Worm (Caenorhabditis elegans) whole organism, young adult: Measurements from ENCODE around the gene Y11D7A.19.

Source experiments
- C17E4.6 ChIP-seq: fragments of 200-800 bp; sonication (Bioruptor generic); IDR thresholded peaks from 2 replicates; pipeline ENCODE4 v1.3.6; 2022; ENCODE audit warnings: missing genetic modification reagents, missing genetic modification characterization, missing compliant biosample characterization
- D2030.7 ChIP-seq: fragments of 200-800 bp; sonication (Bioruptor generic); IDR thresholded peaks from 2 replicates; pipeline ENCODE4 v1.3.6; 2022; ENCODE audit warnings: missing genetic modification reagents, missing genetic modification characterization, missing compliant biosample characterization
- F10E7.11 ChIP-seq: sonication (generic microtip); optimal IDR thresholded peaks from 2 replicates; lab custom pipeline; 2017; ENCODE audit warnings: mild to moderate bottlenecking, missing genetic modification characterization, moderate library complexity, missing compliant biosample characterization
- F23B12.7 ChIP-seq: sonication (generic microtip); optimal IDR thresholded peaks from 2 replicates; lab custom pipeline; 2017; ENCODE audit warnings: missing genetic modification characterization, mild to moderate bottlenecking, missing compliant biosample characterization, antibody characterized with exemption, moderate library complexity; ENCODE audit not compliant: insufficient read depth
- F33H1.4 ChIP-seq: fragments of 200-800 bp; sonication (Bioruptor generic); IDR thresholded peaks from 2 replicates; pipeline ENCODE4 v1.3.6; 2022; ENCODE audit warnings: missing genetic modification reagents, missing genetic modification characterization, missing compliant biosample characterization
- F52B5.7 ChIP-seq: sonication (generic microtip); optimal IDR thresholded peaks from 2 replicates; lab custom pipeline; 2016; ENCODE audit warnings: mild to moderate bottlenecking, missing genetic modification characterization, missing compliant biosample characterization
- F57A8.1 ChIP-seq: fragments of 200-800 bp; sonication (Bioruptor generic); optimal IDR thresholded peaks from 2 replicates; lab custom pipeline; 2018; ENCODE audit warnings: mild to moderate bottlenecking, missing genetic modification characterization, moderate library complexity, missing compliant biosample characterization
- F57C9.4 ChIP-seq: sonication (generic microtip); optimal IDR thresholded peaks from 2 replicates; lab custom pipeline; 2017; ENCODE audit warnings: mild to moderate bottlenecking, missing genetic modification characterization, missing compliant biosample characterization
- K11D2.4 ChIP-seq: fragments of 200-800 bp; sonication (Bioruptor generic); IDR thresholded peaks from 2 replicates; pipeline ENCODE4 v1.3.6; 2022; ENCODE audit warnings: missing genetic modification reagents, missing genetic modification characterization, missing compliant biosample characterization
- K12H6.12 ChIP-seq: fragments of 200-800 bp; sonication (Bioruptor generic); optimal IDR thresholded peaks from 2 replicates; lab custom pipeline; 2018; ENCODE audit warnings: mild to moderate bottlenecking, missing genetic modification characterization, missing compliant biosample characterization
- T26A5.8 ChIP-seq: sonication (generic microtip); optimal IDR thresholded peaks from 2 replicates; lab custom pipeline; 2016; ENCODE audit warnings: missing genetic modification characterization, missing compliant biosample characterization
- Y79H2A.3 ChIP-seq: fragments of 200-800 bp; sonication (Bioruptor generic); conservative IDR thresholded peaks from 2 replicates; pipeline ENCODE4 v1.3.6; 2022; ENCODE audit warnings: missing genetic modification reagents, missing genetic modification characterization, missing compliant biosample characterization
- akir-1 ChIP-seq: fragments of 200-800 bp; sonication (Bioruptor generic); optimal IDR thresholded peaks from 2 replicates; lab custom pipeline; 2018; ENCODE audit warnings: mild to moderate bottlenecking, missing genetic modification characterization, moderate library complexity, missing compliant biosample characterization
- aptf-3 ChIP-seq: fragments of 200-800 bp; sonication (Bioruptor generic); IDR thresholded peaks from 2 replicates; pipeline ENCODE4 v1.3.6; 2022; ENCODE audit warnings: missing genetic modification characterization, missing compliant biosample characterization
- atf-7 ChIP-seq: sonication (generic microtip); optimal IDR thresholded peaks from 2 replicates; lab custom pipeline; 2017; ENCODE audit warnings: mild to moderate bottlenecking, missing genetic modification characterization, missing compliant biosample characterization
- attf-6 ChIP-seq: fragments of 200-800 bp; sonication (Bioruptor generic); IDR thresholded peaks from 2 replicates; pipeline ENCODE4 v1.3.6; 2022; ENCODE audit warnings: missing genetic modification reagents, missing genetic modification characterization, missing compliant biosample characterization
- ccch-3 ChIP-seq: fragments of 200-800 bp; sonication (Bioruptor generic); optimal IDR thresholded peaks from 2 replicates; lab custom pipeline; 2018; ENCODE audit warnings: mild to moderate bottlenecking, missing genetic modification characterization, missing compliant biosample characterization
- cebp-1 ChIP-seq, 2 experiments: fragments of 200-800 bp in 1 of 2; sonication (Bioruptor generic) in 1 of 2; sonication (generic microtip) in 1 of 2; IDR thresholded peaks in 1 of 2; optimal IDR thresholded peaks in 1 of 2; 2 replicates each; pipeline versions ENCODE4 v1.3.6 to Lab custom; 2017 to 2022; ENCODE audit warnings: missing compliant biosample characterization in 2 of 2, missing genetic modification characterization in 2 of 2, mild to moderate bottlenecking in 1 of 2, missing genetic modification reagents in 1 of 2, moderate library complexity in 1 of 2
- ceh-27 ChIP-seq: fragments of 200-800 bp; sonication (Bioruptor generic); optimal IDR thresholded peaks from 2 replicates; lab custom pipeline; 2018; ENCODE audit warnings: mild to moderate bottlenecking, missing genetic modification characterization, moderate library complexity, missing compliant biosample characterization
- ceh-40 ChIP-seq: fragments of 200-800 bp; sonication (Bioruptor generic); IDR thresholded peaks from 2 replicates; pipeline ENCODE4 v1.3.6; 2022; ENCODE audit warnings: missing genetic modification characterization, missing compliant biosample characterization
- efl-1 ChIP-seq: fragments of 150-350 bp; optimal IDR thresholded peaks from 2 replicates; lab custom pipeline; 2014; ENCODE audit warnings: missing biosample characterization, missing genetic modification reagents, missing genetic modification characterization
- egl-44 ChIP-seq: fragments of 200-800 bp; sonication (Bioruptor generic); IDR thresholded peaks from 2 replicates; pipeline ENCODE4 v1.3.6; 2022; ENCODE audit warnings: missing genetic modification reagents, missing genetic modification characterization, missing compliant biosample characterization
- ets-4 ChIP-seq: fragments of 200-800 bp; sonication (Bioruptor generic); optimal IDR thresholded peaks from 2 replicates; lab custom pipeline; 2018; ENCODE audit warnings: mild to moderate bottlenecking, missing genetic modification characterization, missing compliant biosample characterization
- fkh-3 ChIP-seq: sonication (generic microtip); optimal IDR thresholded peaks from 2 replicates; lab custom pipeline; 2016; ENCODE audit warnings: mild to moderate bottlenecking, missing genetic modification characterization, missing compliant biosample characterization
- hlh-12 ChIP-seq: sonication (generic microtip); optimal IDR thresholded peaks from 2 replicates; lab custom pipeline; 2016; ENCODE audit warnings: missing genetic modification characterization, missing compliant biosample characterization
- hlh-26 ChIP-seq: fragments of 200-800 bp; sonication (Bioruptor generic); conservative IDR thresholded peaks from 2 replicates; pipeline ENCODE4 v1.3.6; 2022; ENCODE audit warnings: missing genetic modification reagents, missing genetic modification characterization, missing compliant biosample characterization
- hsf-1 ChIP-seq: fragments of 200-800 bp; sonication (Bioruptor generic); IDR thresholded peaks from 2 replicates; pipeline ENCODE4 v1.3.6; 2022; ENCODE audit warnings: missing genetic modification reagents, missing genetic modification characterization, missing compliant biosample characterization
- lag-1 ChIP-seq: fragments of 200-800 bp; sonication (Bioruptor generic); IDR thresholded peaks from 2 replicates; pipeline ENCODE4 v1.3.6; 2022; ENCODE audit warnings: missing genetic modification reagents, missing genetic modification characterization, missing compliant biosample characterization
- lin-26 ChIP-seq: fragments of 200-800 bp; sonication (Bioruptor generic); IDR thresholded peaks from 2 replicates; pipeline ENCODE4 v1.3.6; 2022; ENCODE audit warnings: missing genetic modification reagents, missing genetic modification characterization, missing compliant biosample characterization
- lir-1 ChIP-seq: fragments of 200-800 bp; sonication (Bioruptor generic); conservative IDR thresholded peaks from 2 replicates; pipeline ENCODE4 v1.3.6; 2022; ENCODE audit warnings: missing genetic modification reagents, missing genetic modification characterization, missing compliant biosample characterization
- madf-3 ChIP-seq: fragments of 200-800 bp; sonication (Bioruptor generic); IDR thresholded peaks from 2 replicates; pipeline ENCODE4 v1.3.6; 2022; ENCODE audit warnings: missing genetic modification reagents, missing genetic modification characterization, missing compliant biosample characterization
- madf-8 ChIP-seq: fragments of 200-800 bp; sonication (Bioruptor generic); conservative IDR thresholded peaks from 2 replicates; pipeline ENCODE4 v1.3.6; 2022; ENCODE audit warnings: missing genetic modification reagents, missing genetic modification characterization, missing compliant biosample characterization
- pbrm-1 ChIP-seq: fragments of 200-800 bp; sonication (Bioruptor generic); IDR thresholded peaks from 2 replicates; pipeline ENCODE4 v1.3.6; 2022; ENCODE audit warnings: missing genetic modification reagents, missing genetic modification characterization, missing compliant biosample characterization
- rcor-1 ChIP-seq: fragments of 200-800 bp; sonication (Bioruptor generic); IDR thresholded peaks from 2 replicates; pipeline ENCODE4 v1.3.6; 2022; ENCODE audit warnings: missing genetic modification reagents, missing genetic modification characterization, missing compliant biosample characterization
- rec-8 ChIP-seq, 2 experiments: sonication (generic microtip); optimal IDR thresholded peaks; 2 replicates each; lab custom pipeline; 2016; ENCODE audit warnings: mild to moderate bottlenecking in 2 of 2, missing genetic modification characterization in 2 of 2, missing genetic modification reagents in 2 of 2, missing genotype in 2 of 2, missing biosample characterization in 1 of 2, missing compliant biosample characterization in 1 of 2, moderate library complexity in 1 of 2
- rpc-1 ChIP-seq, 2 experiments: fragments of 150-350 bp in 1 of 2; sonication (generic microtip) in 1 of 2; optimal IDR thresholded peaks; 2 replicates each; lab custom pipeline; 2014 to 2018; ENCODE audit warnings: missing biosample characterization in 1 of 2, missing genetic modification characterization in 1 of 2, missing genetic modification reagents in 1 of 2, missing genotype in 1 of 2
- sdz-38 ChIP-seq: sonication (generic microtip); optimal IDR thresholded peaks from 2 replicates; lab custom pipeline; 2016; ENCODE audit warnings: missing genotype, missing genetic modification characterization, missing compliant biosample characterization
- sea-2 ChIP-seq: fragments of 200-800 bp; sonication (Bioruptor generic); IDR thresholded peaks from 2 replicates; pipeline ENCODE4 v1.3.6; 2022; ENCODE audit warnings: missing genetic modification characterization, missing compliant biosample characterization
- snpc-4 ChIP-seq, 5 experiments: fragments of 150-350 bp in 1 of 5; sonication (generic microtip) in 4 of 5; optimal IDR thresholded peaks; 2 replicates each; lab custom pipeline; 2014 to 2018; ENCODE audit warnings: missing genetic modification characterization in 5 of 5, missing biosample characterization in 3 of 5, antibody characterized with exemption in 2 of 5, mild to moderate bottlenecking in 2 of 5, missing compliant biosample characterization in 2 of 5, missing genotype in 2 of 5, moderate library complexity in 2 of 5, missing genetic modification reagents in 1 of 5
- somi-1 ChIP-seq: fragments of 200-800 bp; sonication (Bioruptor generic); optimal IDR thresholded peaks from 2 replicates; lab custom pipeline; 2018; ENCODE audit warnings: mild to moderate bottlenecking, missing genetic modification characterization, missing compliant biosample characterization
- tbp1 ChIP-seq: fragments of 200-800 bp; sonication (Bioruptor generic); optimal IDR thresholded peaks from 2 replicates; lab custom pipeline; 2018; ENCODE audit warnings: mild to moderate bottlenecking, missing genetic modification characterization, missing compliant biosample characterization
- zfh-2 ChIP-seq: fragments of 200-800 bp; sonication (Bioruptor generic); conservative IDR thresholded peaks from 2 replicates; pipeline ENCODE4 v1.3.6; 2022; ENCODE audit warnings: missing genetic modification reagents, missing genetic modification characterization, missing compliant biosample characterization

Y11D7A.19 gene

ce11 chrIV:9304617-9305016 is 38.3 kb upstream of the Y11D7A.19 start, which contains the start of gene F49C12.5:
F49C12.5 (plus strand) TSS chrIV:9304917.
- TF ChIP-seq sdz-38 (tag; lab: Kevin White, UChicago) (no peak), ets-4 (no peak), fkh-3 (tag; lab: Kevin White, UChicago) (no peak), C17E4.6 (no peak), lag-1 (GFP tag; lab: Robert Waterston, UW) (no peak), atf-7 (tag; lab: Kevin White, UChicago) (no peak), Y79H2A.3 (GFP tag; lab: Robert Waterston, UW) (no peak), K11D2.4 (no peak), hlh-26 (no peak), F57C9.4 (tag; lab: Kevin White, UChicago) (no peak), D2030.7 (GFP tag; lab: Robert Waterston, UW) (no peak), lir-1 (GFP tag; lab: Robert Waterston, UW) (no peak), akir-1 (no peak), sea-2 (no peak), snpc-4 (GFP tag; optimal IDR thresholded peaks at IDR 0.05; lab: Kevin White, UChicago) (no peak), snpc-4 (tag; optimal IDR thresholded peaks at IDR 0.05; lab: Kevin White, UChicago) (no peak), ceh-40 (GFP tag; lab: Robert Waterston, UW) (no peak), ccch-3 (GFP tag; lab: Kevin White, UChicago) (no peak), rcor-1 (GFP tag; lab: Robert Waterston, UW) (no peak), hlh-12 (tag; lab: Kevin White, UChicago) (no peak)

ce11 chrIV:9303994-9304393 is 37.6 kb upstream of the Y11D7A.19 start, which contains the start of gene F49C12.4:
F49C12.4 (minus strand) TSS chrIV:9304094.
- TF ChIP-seq F33H1.4 (GFP tag; lab: Robert Waterston, UW) (no peak), egl-44 (no peak), tbp1 (GFP tag; lab: Kevin White, UChicago) (no peak), F52B5.7 (tag; lab: Kevin White, UChicago) (no peak), lin-26 (no peak), somi-1 (GFP tag; lab: Kevin White, UChicago) (no peak), fkh-3 (tag; lab: Kevin White, UChicago) (no peak)

ce11 chrIV:9300127-9300526 is 33.8 kb upstream of the Y11D7A.19 start, which contains the start of gene F49C12.3:
F49C12.3 (plus strand) TSS chrIV:9300427.
- no peak for TF ChIP-seq aptf-3 (GFP tag; lab: Robert Waterston, UW)
- no peak for TF ChIP-seq pbrm-1 (GFP tag; lab: Robert Waterston, UW)
- TF ChIP-seq zfh-2 (GFP tag; lab: Robert Waterston, UW): no peak
- TF ChIP-seq, all 124 proteins: peak for 0

DNA sequence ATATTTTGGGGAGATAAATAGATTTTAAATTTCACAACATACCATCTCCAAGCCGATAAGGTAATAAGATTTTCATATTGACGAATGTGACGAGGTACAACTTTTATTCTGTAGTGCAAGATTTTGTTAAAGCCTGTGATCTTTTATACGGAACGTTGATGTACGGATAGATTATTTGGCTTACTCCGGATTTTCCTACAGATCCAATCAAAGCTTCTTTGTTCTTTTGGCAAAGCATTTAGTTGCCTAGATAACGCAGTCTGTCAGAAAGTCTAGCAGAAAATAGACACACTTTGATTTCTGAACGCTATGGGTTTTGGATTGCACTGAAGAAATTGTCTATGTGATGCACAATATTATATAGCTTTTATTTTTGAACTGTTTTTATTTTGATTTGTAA is 32.8 kb upstream of the Y11D7A.19 start, which contains the start of gene F49C12.2:
Gene F49C12.2, minus strand, starts transcription at position 101 of the 400 bp plus-strand sequence.
- TF ChIP-seq efl-1 (GFP tag; lab: Kevin White, UChicago): no peak

DNA sequence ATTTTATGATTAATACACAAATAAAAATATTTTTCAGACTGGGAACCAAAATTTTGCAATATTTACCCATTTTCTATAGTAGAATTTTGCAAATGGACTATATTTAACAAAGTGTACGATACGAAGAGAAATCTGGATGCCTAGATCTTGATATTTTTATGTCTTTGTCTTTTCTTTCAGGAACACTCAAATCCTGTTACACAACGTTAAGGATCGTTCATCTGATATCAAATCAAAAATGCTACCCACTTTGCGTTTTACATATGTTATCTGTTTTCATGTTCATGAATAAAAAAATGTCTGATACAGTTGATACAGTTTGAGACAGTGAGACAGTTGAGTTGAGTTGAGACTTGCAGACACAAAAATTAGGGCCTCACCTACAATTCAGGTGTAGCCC is 29.9 kb upstream of the Y11D7A.19 start, which contains the start of gene F49C12.1:
Gene F49C12.1, minus strand, starts transcription at position 70 of the 400 bp plus-strand sequence.
- TF ChIP-seq tbp1 (GFP tag; lab: Kevin White, UChicago) (no peak), madf-8 (GFP tag; lab: Robert Waterston, UW) (no peak), T26A5.8 (tag; lab: Kevin White, UChicago) (no peak), F10E7.11 (tag; lab: Kevin White, UChicago) (no peak), egl-44 (no peak), K12H6.12 (no peak), attf-6 (GFP tag; lab: Robert Waterston, UW) (no peak), F57A8.1 (GFP tag; lab: Kevin White, UChicago) (no peak), madf-3 (GFP tag; lab: Robert Waterston, UW) (no peak), rec-8 (tag; optimal IDR thresholded peaks at IDR 0.05; lab: Kevin White, UChicago) (no peak), ceh-27 (no peak), hsf-1 (GFP tag; lab: Robert Waterston, UW) (no peak), F23B12.7 (tag; lab: Kevin White, UChicago) (no peak), rpc-1 (optimal IDR thresholded peaks at IDR 0.05; lab: Kevin White, UChicago) (no peak), rpc-1 (tag; optimal IDR thresholded peaks at IDR 0.05; lab: Kevin White, UChicago) (no peak), cebp-1 (GFP tag; IDR thresholded peaks at IDR 0.05; lab: Robert Waterston, UW) (no peak), cebp-1 (tag; optimal IDR thresholded peaks at IDR 0.05; lab: Kevin White, UChicago) (no peak)
